Worm (Caenorhabditis elegans) whole organism, midembryonic: Measurements from ENCODE around the gene ptc-1.

Source experiments
- flt-1 ChIP-seq: fragments of 200-800 bp; sonication (Bioruptor generic); IDR thresholded peaks from 2 replicates; pipeline ENCODE4 v1.3.6; 2022; ENCODE audit warnings: missing genetic modification characterization, missing compliant biosample characterization
- med-1 ChIP-seq: sonication (generic microtip); optimal IDR thresholded peaks from 2 replicates; lab custom pipeline; 2017; ENCODE audit warnings: missing genetic modification characterization, mild to moderate bottlenecking, missing compliant biosample characterization, antibody characterized with exemption, missing genetic modification reagents; ENCODE audit not compliant: insufficient read depth
- ref-1 ChIP-seq: fragments of 200-800 bp; sonication (Bioruptor generic); conservative IDR thresholded peaks from 2 replicates; pipeline ENCODE4 v1.3.6; 2022; ENCODE audit warnings: missing genetic modification reagents, missing genetic modification characterization, missing compliant biosample characterization
- ztf-29 ChIP-seq: fragments of 200-800 bp; sonication (Bioruptor generic); IDR thresholded peaks from 2 replicates; pipeline ENCODE4 v1.3.6; 2022; ENCODE audit warnings: missing genetic modification reagents, missing genetic modification characterization, missing compliant biosample characterization

- TF ChIP-seq ztf-29 (no peak), ref-1 (GFP tag; lab: Robert Waterston, UW) (no peak), med-1 (GFP tag; lab: Kevin White, UChicago) (no peak), flt-1 (GFP tag; lab: Robert Waterston, UW) (no peak)
Measured at ce11 chrII:7873843-7874372, 19.1 kb upstream of the ptc-1 start, which contains the start of gene T01H3.3.
